Worm (Caenorhabditis elegans) whole organism, L3 larva: ENCODE data around the gene srd-19.

Experiments
- ZK546.5 ChIP-seq: sonication (generic microtip); optimal IDR thresholded peaks from 2 replicates; lab custom pipeline; 2017; ENCODE audit warnings: missing biosample characterization, missing genetic modification characterization
- aly-2 ChIP-seq: fragments of 150-350 bp; optimal IDR thresholded peaks from 2 replicates; lab custom pipeline; 2014; ENCODE audit warnings: missing biosample characterization, missing genetic modification characterization
- ama-1 ChIP-seq: fragments of 150-350 bp; optimal IDR thresholded peaks from 2 replicates; lab custom pipeline; 2018
- ceh-28 ChIP-seq: fragments of 150-350 bp; optimal IDR thresholded peaks from 2 replicates; lab custom pipeline; 2014; ENCODE audit warnings: missing biosample characterization, missing genetic modification reagents, missing genetic modification characterization
- ceh-82 ChIP-seq: fragments of 150-350 bp; optimal IDR thresholded peaks from 2 replicates; lab custom pipeline; 2014; ENCODE audit warnings: missing biosample characterization, missing genetic modification characterization
- ceh-9 ChIP-seq: sonication (generic microtip); optimal IDR thresholded peaks from 2 replicates; lab custom pipeline; 2018; ENCODE audit warnings: missing biosample characterization, missing genetic modification characterization
- elt-1 ChIP-seq: fragments of 150-350 bp; optimal IDR thresholded peaks from 2 replicates; lab custom pipeline; 2014; ENCODE audit warnings: missing biosample characterization, missing genetic modification characterization
- elt-2 ChIP-seq: sonication (generic microtip); optimal IDR thresholded peaks from 2 replicates; lab custom pipeline; 2016; ENCODE audit warnings: missing genetic modification reagents, mild to moderate bottlenecking, missing genetic modification characterization, missing compliant biosample characterization
- elt-3 ChIP-seq, 3 experiments: fragments of 150-350 bp in 1 of 3; sonication (generic microtip) in 2 of 3; optimal IDR thresholded peaks; 2 replicates in 2 of 3; 4 replicates in 1 of 3; lab custom pipeline; 2014 to 2017; ENCODE audit warnings: missing biosample characterization in 3 of 3, missing genetic modification characterization in 3 of 3
- eor-1 ChIP-seq, 2 experiments: fragments of 150-350 bp; optimal IDR thresholded peaks; 2 replicates each; lab custom pipeline; 2014 to 2018; ENCODE audit warnings: missing biosample characterization in 2 of 2, missing genetic modification characterization in 2 of 2
- fkh-10 ChIP-seq: sonication (generic microtip); optimal IDR thresholded peaks from 2 replicates; lab custom pipeline; 2017; ENCODE audit warnings: missing biosample characterization, missing genetic modification reagents, missing genetic modification characterization
- fkh-2 ChIP-seq: fragments of 150-350 bp; optimal IDR thresholded peaks from 2 replicates; lab custom pipeline; 2014; ENCODE audit warnings: missing biosample characterization, missing genetic modification reagents, missing genetic modification characterization
- fos-1 ChIP-seq: fragments of 150-350 bp; optimal IDR thresholded peaks from 2 replicates; lab custom pipeline; 2014; ENCODE audit warnings: missing biosample characterization, missing genetic modification characterization
- hmg-11 ChIP-seq: sonication (generic microtip); optimal IDR thresholded peaks from 2 replicates; lab custom pipeline; 2016; ENCODE audit warnings: missing genetic modification characterization, missing compliant biosample characterization
- lin-15B ChIP-seq: fragments of 150-350 bp; optimal IDR thresholded peaks from 2 replicates; lab custom pipeline; 2014; ENCODE audit warnings: missing biosample characterization, missing genetic modification characterization
- lsy-12 ChIP-seq: sonication (generic microtip); optimal IDR thresholded peaks from 2 replicates; lab custom pipeline; 2016; ENCODE audit warnings: mild to moderate bottlenecking, missing genetic modification characterization, missing compliant biosample characterization
- nfya-1 ChIP-seq: sonication (generic microtip); optimal IDR thresholded peaks from 2 replicates; lab custom pipeline; 2017; ENCODE audit warnings: missing genetic modification characterization, mild to moderate bottlenecking, missing compliant biosample characterization, antibody characterized with exemption, moderate library complexity; ENCODE audit not compliant: insufficient read depth
- nhr-11 ChIP-seq: fragments of 150-350 bp; optimal IDR thresholded peaks from 2 replicates; lab custom pipeline; 2014; ENCODE audit warnings: missing biosample characterization, missing genetic modification characterization
- nhr-12 ChIP-seq: fragments of 150-350 bp; optimal IDR thresholded peaks from 2 replicates; lab custom pipeline; 2014; ENCODE audit warnings: missing biosample characterization, missing genetic modification characterization
- nhr-23 ChIP-seq: fragments of 150-350 bp; optimal IDR thresholded peaks from 2 replicates; lab custom pipeline; 2014; ENCODE audit warnings: missing biosample characterization, missing genetic modification reagents, missing genetic modification characterization
- nhr-25 ChIP-seq: sonication (generic microtip); optimal IDR thresholded peaks from 2 replicates; lab custom pipeline; 2017; ENCODE audit warnings: missing biosample characterization, missing genetic modification characterization
- nhr-28 ChIP-seq: fragments of 150-350 bp; optimal IDR thresholded peaks from 2 replicates; lab custom pipeline; 2014; ENCODE audit warnings: missing biosample characterization, missing genetic modification characterization
- nhr-43 ChIP-seq: sonication (generic microtip); optimal IDR thresholded peaks from 2 replicates; lab custom pipeline; 2016; ENCODE audit warnings: mild to moderate bottlenecking, missing genetic modification characterization, missing compliant biosample characterization; ENCODE audit not compliant: poor library complexity, severe bottlenecking
- nhr-67 ChIP-seq: fragments of 150-350 bp; optimal IDR thresholded peaks from 2 replicates; lab custom pipeline; 2014; ENCODE audit warnings: missing biosample characterization, missing genetic modification characterization
- nhr-76 ChIP-seq: fragments of 150-350 bp; sonication (generic microtip); optimal IDR thresholded peaks from 5 replicates; lab custom pipeline; 2014; ENCODE audit warnings: missing biosample characterization, missing genetic modification characterization
- nhr-77 ChIP-seq: fragments of 150-350 bp; optimal IDR thresholded peaks from 2 replicates; lab custom pipeline; 2014; ENCODE audit warnings: missing biosample characterization, missing genetic modification characterization
- sea-2 ChIP-seq: fragments of 150-350 bp; sonication (generic microtip); optimal IDR thresholded peaks from 4 replicates; lab custom pipeline; 2014; ENCODE audit warnings: missing biosample characterization, missing genetic modification reagents, missing genetic modification characterization
- skn-1 ChIP-seq: fragments of 150-350 bp; optimal IDR thresholded peaks from 2 replicates; lab custom pipeline; 2014; ENCODE audit warnings: missing biosample characterization, missing genetic modification characterization
- snpc-4 ChIP-seq: fragments of 150-350 bp; optimal IDR thresholded peaks from 2 replicates; lab custom pipeline; 2014; ENCODE audit warnings: missing biosample characterization, missing genetic modification characterization
- tbx-2 ChIP-seq: sonication (generic microtip); optimal IDR thresholded peaks from 2 replicates; lab custom pipeline; 2016; ENCODE audit warnings: mild to moderate bottlenecking, missing genetic modification characterization, missing compliant biosample characterization
- unc-39 ChIP-seq: sonication (generic microtip); optimal IDR thresholded peaks from 4 replicates; lab custom pipeline; 2017; ENCODE audit warnings: missing biosample characterization, missing genetic modification characterization
- unc-62 ChIP-seq: fragments of 150-350 bp; sonication (generic microtip); optimal IDR thresholded peaks from 4 replicates; lab custom pipeline; 2014; ENCODE audit warnings: missing biosample characterization, missing genetic modification reagents, missing genetic modification characterization
- zag-1 ChIP-seq: fragments of 150-350 bp; optimal IDR thresholded peaks from 2 replicates; lab custom pipeline; 2014; ENCODE audit warnings: missing biosample characterization, missing genetic modification characterization

Gene srd-19

DNA sequence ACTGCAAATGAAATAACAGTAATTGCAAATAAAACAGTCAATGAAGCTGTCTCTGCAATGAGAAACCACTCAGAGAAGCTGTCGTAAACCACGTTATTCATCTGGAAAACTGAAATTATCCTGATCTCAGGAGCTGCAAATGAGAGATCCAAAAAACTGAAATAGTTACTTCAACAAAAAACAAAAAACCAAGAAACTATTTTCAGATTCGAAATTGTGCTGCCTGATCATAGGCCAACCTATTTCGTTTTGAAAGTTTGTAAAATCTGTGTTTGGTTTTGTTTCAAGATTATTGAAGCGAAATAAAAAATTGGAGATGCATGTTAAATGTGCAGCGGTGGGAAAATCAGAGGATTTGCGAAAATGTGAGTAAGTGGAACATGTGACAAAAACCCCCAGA is 7.9 kb downstream of the srd-19 start, which contains the start of gene srv-8:
Gene srv-8, minus strand, starts transcription at position 101 of the 400 bp plus-strand sequence.
- no peak for TF ChIP-seq nhr-11 (tag; lab: Kevin White, UChicago)
- no peak for TF ChIP-seq snpc-4
- TF ChIP-seq unc-62 = no peak
- no peak for TF ChIP-seq hmg-11 (tag; lab: Kevin White, UChicago)
- TF ChIP-seq ZK546.5 = no peak
- TF ChIP-seq, all 47 proteins: peak for 0

ce11 chrV:13417513-13417912 is 11.0 kb downstream of the srd-19 start, which contains the start of gene F53F1.6:
F53F1.6 (minus strand) TSS chrV:13417613.
- TF ChIP-seq unc-62 (no peak), fkh-2 (tag; lab: Kevin White, UChicago) (no peak)

DNA sequence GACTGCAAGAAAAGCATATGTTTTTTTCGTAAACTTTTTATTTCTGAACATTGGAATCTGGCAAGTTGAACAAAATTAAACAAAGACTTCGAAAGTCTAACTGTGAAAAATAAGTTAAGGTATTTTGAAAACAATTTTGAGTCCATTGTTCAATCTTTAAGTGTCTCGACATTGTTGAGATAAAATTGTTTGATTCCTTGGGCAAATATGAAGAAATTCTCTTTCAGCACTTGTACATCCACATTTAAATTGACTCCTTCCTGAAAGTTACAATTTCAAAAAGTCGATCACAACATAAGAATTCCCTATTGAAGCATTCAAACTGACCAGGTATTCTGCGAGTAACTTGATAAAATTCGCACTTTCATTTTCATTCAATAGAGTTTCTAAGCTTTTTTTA is 12.5 kb downstream of the srd-19 start:
- TF ChIP-seq snpc-4 = no peak
- no peak for TF ChIP-seq unc-62
- no peak for TF ChIP-seq ceh-28 (tag; lab: Kevin White, UChicago)
- TF ChIP-seq nhr-28 (tag; lab: Kevin White, UChicago) = no peak
- TF ChIP-seq nhr-11 (tag; lab: Kevin White, UChicago) = no peak
- no peak for TF ChIP-seq ZK546.5
- TF ChIP-seq unc-39 (tag; lab: Kevin White, UChicago) = no peak
- no peak for TF ChIP-seq eor-1 (tag; optimal IDR thresholded peaks at IDR 0.05; lab: Kevin White, UChicago)
- peak; percentile 39 for TF ChIP-seq ceh-82 (tag; lab: Kevin White, UChicago)
- no peak for TF ChIP-seq nhr-12 (tag; lab: Kevin White, UChicago)
- TF ChIP-seq ama-1 (lab: Kevin White, UChicago) = no peak
- TF ChIP-seq fos-1 (tag; lab: Kevin White, UChicago) = no peak
- TF ChIP-seq hmg-11 (tag; lab: Kevin White, UChicago) = no peak
- no peak for TF ChIP-seq aly-2 (tag; lab: Kevin White, UChicago)
- no peak for TF ChIP-seq nhr-76 (tag; lab: Kevin White, UChicago)
- TF ChIP-seq tbx-2 (tag; lab: Kevin White, UChicago) = no peak
- TF ChIP-seq zag-1 (tag; lab: Kevin White, UChicago) = no peak
- peak; percentile 4 for TF ChIP-seq nhr-25 (tag; lab: Kevin White, UChicago)
- no peak for TF ChIP-seq fkh-10 (GFP tag; lab: Kevin White, UChicago)
- no peak for TF ChIP-seq elt-3 (tag; optimal IDR thresholded peaks at IDR 0.05; lab: Kevin White, UChicago)
- no peak for TF ChIP-seq skn-1 (tag; lab: Kevin White, UChicago)
- TF ChIP-seq nhr-67 (tag; lab: Kevin White, UChicago) = no peak
- no peak for TF ChIP-seq ceh-9 (tag; lab: Kevin White, UChicago)
- no peak for TF ChIP-seq elt-1
- peak; percentile 79 for TF ChIP-seq nhr-77
- peak; percentile 46 for TF ChIP-seq nhr-43

DNA sequence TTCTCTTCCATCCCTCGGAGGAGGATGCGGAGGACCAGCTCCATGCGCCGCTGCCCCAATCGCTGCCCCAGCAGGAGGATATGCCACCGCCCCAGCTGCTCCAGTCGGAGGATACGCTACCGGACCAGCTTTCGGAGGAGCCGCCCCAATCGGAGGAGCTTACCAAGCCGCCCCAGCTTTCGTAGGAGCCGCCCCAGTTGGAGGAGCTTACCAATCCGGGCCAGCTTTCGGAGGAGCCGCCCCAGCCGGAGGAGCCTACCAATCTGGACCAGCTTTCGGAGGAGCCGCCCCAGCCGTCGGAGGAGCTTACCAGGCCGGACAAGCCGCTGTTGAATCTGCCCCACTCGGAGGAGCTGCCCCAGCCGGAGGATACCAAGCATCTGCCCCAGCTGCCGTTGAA is 13.1 kb downstream of the srd-19 start:
- TF ChIP-seq tbx-2 (tag; lab: Kevin White, UChicago) (no peak), lsy-12 (tag; lab: Kevin White, UChicago) (peak; percentile 22), elt-2 (tag; lab: Kevin White, UChicago) (no peak)

DNA sequence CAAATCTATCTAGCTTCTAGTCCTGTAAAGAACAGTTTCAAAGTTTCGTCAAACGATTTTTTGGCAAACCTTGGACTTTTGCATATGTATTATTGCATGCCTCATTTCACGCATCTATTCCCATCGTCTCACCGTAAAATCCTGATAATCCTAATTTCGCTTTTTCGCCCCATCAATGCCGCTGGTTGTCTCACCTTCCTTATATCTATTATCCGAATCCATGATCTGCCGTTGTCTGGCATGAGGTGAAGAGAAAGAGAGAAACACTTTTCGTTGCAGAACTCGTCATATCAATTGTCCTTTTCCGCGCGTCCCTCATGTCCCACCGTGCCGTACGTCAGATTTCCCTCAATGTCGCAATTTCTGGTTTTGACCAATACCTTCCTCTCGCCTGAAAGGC is 14.0 kb downstream of the srd-19 start, which contains the start of gene cut-2:
Gene cut-2, plus strand, starts transcription at position 365 of the 400 bp plus-strand sequence.
- TF ChIP-seq nhr-77 (no peak), nhr-25 (tag; lab: Kevin White, UChicago) (peak; percentile 10)

ce11 chrV:13413301-13413700 is 15.3 kb downstream of the srd-19 start:
- TF ChIP-seq sea-2 (GFP tag; lab: Kevin White, UChicago) = no peak
- TF ChIP-seq nhr-23 (tag; lab: Kevin White, UChicago) = peak; percentile 31
- peak; percentile 88 for TF ChIP-seq nhr-25 (tag; lab: Kevin White, UChicago)
- TF ChIP-seq fkh-10 (GFP tag; lab: Kevin White, UChicago) = no peak
- TF ChIP-seq elt-3 (tag; optimal IDR thresholded peaks at IDR 0.05; lab: Kevin White, UChicago) = peak in 1 of 3 experiments; percentile 37
- TF ChIP-seq fos-1 (tag; lab: Kevin White, UChicago) = peak; percentile 24
- TF ChIP-seq fkh-2 (tag; lab: Kevin White, UChicago) = no peak

DNA sequence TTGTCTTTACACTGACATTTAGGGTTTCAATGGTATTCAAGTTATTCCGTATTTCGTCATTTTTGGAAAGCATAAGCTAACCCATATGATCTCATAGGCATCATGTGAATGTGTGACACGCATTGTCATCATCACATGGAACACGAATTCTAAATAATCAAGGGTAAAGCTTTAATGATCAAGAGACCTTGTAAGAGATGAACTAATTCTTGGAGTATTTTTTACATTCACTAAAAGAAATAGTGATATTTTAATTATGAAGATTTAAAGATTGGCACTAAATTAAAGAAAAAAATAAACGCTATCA is 16.6 kb downstream of the srd-19 start:
- TF ChIP-seq ama-1 (lab: Kevin White, UChicago) (no peak), tbx-2 (tag; lab: Kevin White, UChicago) (no peak), nhr-67 (tag; lab: Kevin White, UChicago) (no peak), nhr-11 (tag; lab: Kevin White, UChicago) (no peak), fos-1 (tag; lab: Kevin White, UChicago) (no peak), zag-1 (tag; lab: Kevin White, UChicago) (no peak), ceh-28 (tag; lab: Kevin White, UChicago) (no peak), eor-1 (tag; optimal IDR thresholded peaks at IDR 0.05; lab: Kevin White, UChicago) (no peak), lsy-12 (tag; lab: Kevin White, UChicago) (no peak), elt-3 (tag; optimal IDR thresholded peaks at IDR 0.05; lab: Kevin White, UChicago) (no peak), nhr-23 (tag; lab: Kevin White, UChicago) (no peak), elt-1 (no peak), unc-39 (tag; lab: Kevin White, UChicago) (no peak), nfya-1 (tag; lab: Kevin White, UChicago) (no peak), nhr-76 (tag; lab: Kevin White, UChicago) (no peak), lin-15B (no peak), sea-2 (GFP tag; lab: Kevin White, UChicago) (no peak)
